Worm (Caenorhabditis elegans): ENCODE data around the gene gakh-1.

Gene gakh-1

ce11 chrX:5819702-5820470 is 37.6 kb downstream of the gakh-1 start (continued):
- TF ChIP-seq hpl-2 (GFP tag; optimal IDR thresholded peaks at IDR 0.05) (no peak), ztf-4 (tag; optimal IDR thresholded peaks at IDR 0.05) (no peak), isw-1 (GFP tag; IDR thresholded peaks at IDR 0.05) (no peak), ceh-88 (GFP tag; IDR thresholded peaks at IDR 0.05) (no peak), ces-1 (GFP tag; optimal IDR thresholded peaks at IDR 0.05) (peak; percentile 10), jun-1 (tag; optimal IDR thresholded peaks at IDR 0.05) (no peak), aly-2 (tag; optimal IDR thresholded peaks at IDR 0.05) (no peak), nhr-76 (tag; optimal IDR thresholded peaks at IDR 0.05) (no peak), alr-1 (tag; optimal IDR thresholded peaks at IDR 0.05; ENCODE audit: borderline replicate concordance) (no peak), pqm-1 (tag; optimal IDR thresholded peaks at IDR 0.05) (no peak), ama-1 (optimal IDR thresholded peaks at IDR 0.05) (no peak), dpl-1 (GFP tag; optimal IDR thresholded peaks at IDR 0.05) (no peak), mef-2 (tag; optimal IDR thresholded peaks at IDR 0.05) (no peak), efl-3 (GFP tag; optimal IDR thresholded peaks at IDR 0.05) (no peak), hlh-17 (GFP tag; optimal IDR thresholded peaks at IDR 0.05; ENCODE audit: borderline replicate concordance) (no peak), aha-1 (tag; optimal IDR thresholded peaks at IDR 0.05) (no peak), hlh-4 (tag; optimal IDR thresholded peaks at IDR 0.05) (no peak), zag-1 (tag; optimal IDR thresholded peaks at IDR 0.05) (no peak), swsn-7 (tag; optimal IDR thresholded peaks at IDR 0.05) (no peak), snu-23 (GFP tag; optimal IDR thresholded peaks at IDR 0.05) (peak; percentile 37), mdl-1 (tag; optimal IDR thresholded peaks at IDR 0.05) (no peak), pag-3 (tag; optimal IDR thresholded peaks at IDR 0.05; ENCODE audit: borderline replicate concordance, insufficient read depth) (no peak), mab-9 (GFP tag; IDR thresholded peaks at IDR 0.05) (no peak), nhr-85 (tag) (peak; percentile 78), nhr-71 (tag; optimal IDR thresholded peaks at IDR 0.05) (peak; percentile 70), xbp-1 (tag; optimal IDR thresholded peaks at IDR 0.05) (peak; percentile 6), lin-13 (GFP tag; optimal IDR thresholded peaks at IDR 0.05) (no peak), sox-4 (tag; optimal IDR thresholded peaks at IDR 0.05) (no peak), unc-98 (GFP tag; IDR thresholded peaks at IDR 0.05) (no peak), nhr-237 (tag; optimal IDR thresholded peaks at IDR 0.05) (no peak), ceh-63 (GFP tag; optimal IDR thresholded peaks at IDR 0.05) (no peak), Y116A8C.19 (tag; optimal IDR thresholded peaks at IDR 0.05; ENCODE audit: borderline replicate concordance) (no peak), unc-130 (tag; optimal IDR thresholded peaks at IDR 0.05) (no peak), tbx-2 (tag; optimal IDR thresholded peaks at IDR 0.05) (peak; percentile 38), mep-1 (tag; optimal IDR thresholded peaks at IDR 0.05) (peak; percentile 57), skn-1 (tag; optimal IDR thresholded peaks at IDR 0.05) (no peak), tlp-1 (tag; optimal IDR thresholded peaks at IDR 0.05) (no peak), C04F5.9 (tag; optimal IDR thresholded peaks at IDR 0.05) (no peak), F16B12.6 (tag; optimal IDR thresholded peaks at IDR 0.05) (no peak), nhr-11 (tag; optimal IDR thresholded peaks at IDR 0.05) (no peak), nhr-28 (tag; optimal IDR thresholded peaks at IDR 0.05) (no peak), elt-3 (tag; optimal IDR thresholded peaks at IDR 0.05) (no peak), C34B4.2 (tag; optimal IDR thresholded peaks at IDR 0.05) (no peak), nhr-90 (tag; optimal IDR thresholded peaks at IDR 0.05; ENCODE audit: poor library complexity) (no peak), rnt-1 (tag; optimal IDR thresholded peaks at IDR 0.05) (peak; percentile 48), nhr-77 (tag; optimal IDR thresholded peaks at IDR 0.05) (no peak), egl-27 (tag; optimal IDR thresholded peaks at IDR 0.05) (no peak), lir-3 (tag; optimal IDR thresholded peaks at IDR 0.05; ENCODE audit: poor library complexity) (no peak), unc-30 (tag; optimal IDR thresholded peaks at IDR 0.05) (no peak), dsc-1 (tag; optimal IDR thresholded peaks at IDR 0.05) (peak; percentile 57), elt-2 (tag; optimal IDR thresholded peaks at IDR 0.05) (no peak), sup-37 (GFP tag; optimal IDR thresholded peaks at IDR 0.05) (no peak), ets-5 (GFP tag; IDR thresholded peaks at IDR 0.05) (no peak)

Data from whole organism, L1 larva.